Fruit fly (Drosophila melanogaster) whole organism, prepupa: Measurements from ENCODE around the gene bond.
A peak's percentile ranks its signal among the peaks of the same experiment; 100 is the strongest.

Source experiments
- Blimp-1 ChIP-seq: fragments of 200-800 bp; sonication (Bioruptor generic); optimal IDR thresholded peaks from 3 replicates; lab custom pipeline; 2017; ENCODE audit warnings: missing biosample characterization, missing genetic modification characterization, mild to moderate bottlenecking, moderate library complexity, missing genetic modification reagents
- CG10631 ChIP-seq: fragments of 200-800 bp; sonication (Bioruptor generic); optimal IDR thresholded peaks from 2 replicates; lab custom pipeline; 2016; ENCODE audit warnings: missing biosample characterization, missing genetic modification characterization
- CG11294 ChIP-seq: fragments of 200-800 bp; sonication (Bioruptor generic); IDR thresholded peaks from 2 replicates; pipeline ENCODE4 v1.3.6; 2022; ENCODE audit warnings: missing biosample characterization, missing genetic modification characterization
- CG11762 ChIP-seq: fragments of 200-800 bp; sonication (Bioruptor generic); optimal IDR thresholded peaks from 3 replicates; lab custom pipeline; 2016; ENCODE audit warnings: missing biosample characterization, missing genetic modification characterization; ENCODE audit not compliant: insufficient read depth
- CG11902 ChIP-seq: fragments of 200-800 bp; sonication (Bioruptor generic); optimal IDR thresholded peaks from 3 replicates; lab custom pipeline; 2016; ENCODE audit warnings: missing biosample characterization, missing genetic modification characterization
- CG15336 ChIP-seq: fragments of 200-800 bp; sonication (Bioruptor generic); IDR thresholded peaks from 2 replicates; pipeline ENCODE4 v1.3.6; 2022; ENCODE audit warnings: missing biosample characterization, missing genetic modification characterization
- CG16779 ChIP-seq: fragments of 200-800 bp; sonication (Bioruptor generic); optimal IDR thresholded peaks from 3 replicates; lab custom pipeline; 2017; ENCODE audit warnings: missing biosample characterization, mild to moderate bottlenecking, missing genetic modification characterization
- CG3032 ChIP-seq: fragments of 200-800 bp; optimal IDR thresholded peaks from 2 replicates; lab custom pipeline; 2019; ENCODE audit warnings: missing biosample characterization, mild to moderate bottlenecking, missing genetic modification characterization, moderate library complexity
- CG31627 ChIP-seq: fragments of 200-800 bp; sonication (Bioruptor generic); optimal IDR thresholded peaks from 3 replicates; lab custom pipeline; 2016; ENCODE audit warnings: missing biosample characterization, missing genetic modification characterization
- CG32006 ChIP-seq: fragments of 200-800 bp; sonication (Bioruptor generic); optimal IDR thresholded peaks from 3 replicates; lab custom pipeline; 2017; ENCODE audit warnings: missing biosample characterization, mild to moderate bottlenecking, missing genetic modification characterization
- CG34406 ChIP-seq: fragments of 200-800 bp; sonication (Bioruptor generic); optimal IDR thresholded peaks from 3 replicates; lab custom pipeline; 2016; ENCODE audit warnings: missing biosample characterization, missing genetic modification characterization
- CG3919 ChIP-seq: fragments of 200-800 bp; sonication (Bioruptor generic); optimal IDR thresholded peaks from 3 replicates; lab custom pipeline; 2016; ENCODE audit warnings: missing biosample characterization, missing genetic modification characterization
- CG4318 ChIP-seq: fragments of 200-800 bp; sonication (Bioruptor generic); optimal IDR thresholded peaks from 3 replicates; lab custom pipeline; 2017; ENCODE audit warnings: missing biosample characterization, mild to moderate bottlenecking, missing genetic modification characterization
- CG6163 ChIP-seq: fragments of 200-800 bp; sonication (Bioruptor generic); IDR thresholded peaks from 3 replicates; pipeline ENCODE4 v1.3.6; 2022; ENCODE audit warnings: missing biosample characterization, missing genetic modification characterization
- CG6276 ChIP-seq: fragments of 200-800 bp; sonication (Bioruptor generic); optimal IDR thresholded peaks from 2 replicates; lab custom pipeline; 2017; ENCODE audit warnings: missing biosample characterization, mild to moderate bottlenecking, missing genetic modification characterization
- CG6792 ChIP-seq: fragments of 200-800 bp; sonication (Bioruptor generic); optimal IDR thresholded peaks from 3 replicates; lab custom pipeline; 2016; ENCODE audit warnings: missing biosample characterization, missing genetic modification characterization
- CG6854 ChIP-seq: fragments of 200-800 bp; sonication (Bioruptor generic); optimal IDR thresholded peaks from 2 replicates; lab custom pipeline; 2017; ENCODE audit warnings: missing biosample characterization, mild to moderate bottlenecking, missing genetic modification characterization
- CG7368 ChIP-seq: fragments of 200-800 bp; sonication (Bioruptor generic); optimal IDR thresholded peaks from 3 replicates; lab custom pipeline; 2016; ENCODE audit warnings: missing biosample characterization, missing genetic modification characterization
- CG8319 ChIP-seq: fragments of 200-800 bp; sonication (Bioruptor generic); optimal IDR thresholded peaks from 3 replicates; lab custom pipeline; 2016; ENCODE audit warnings: missing biosample characterization, missing genetic modification characterization
- CG8632 ChIP-seq: fragments of 200-800 bp; sonication (Bioruptor generic); optimal IDR thresholded peaks from 3 replicates; lab custom pipeline; 2016; ENCODE audit warnings: missing biosample characterization, missing genetic modification characterization
- CG9139 ChIP-seq: fragments of 200-800 bp; sonication (Bioruptor generic); optimal IDR thresholded peaks from 3 replicates; lab custom pipeline; 2017; ENCODE audit warnings: missing biosample characterization, mild to moderate bottlenecking, missing genetic modification characterization
- Eip75B ChIP-seq: fragments of 200-800 bp; sonication (Bioruptor generic); optimal IDR thresholded peaks from 3 replicates; lab custom pipeline; 2016; ENCODE audit warnings: missing biosample characterization, missing genetic modification characterization
- Eip78C ChIP-seq: fragments of 200-800 bp; sonication (Bioruptor generic); peaks from one replicate; lab custom pipeline; 2016; ENCODE audit warnings: missing biosample characterization, missing genetic modification characterization
- Eip93F ChIP-seq: fragments of 200-800 bp; sonication (Bioruptor generic); optimal IDR thresholded peaks from 2 replicates; lab custom pipeline; 2016; ENCODE audit warnings: missing biosample characterization, mild to moderate bottlenecking, missing genetic modification characterization
- Ets21C ChIP-seq: fragments of 200-800 bp; sonication (Bioruptor generic); optimal IDR thresholded peaks from 3 replicates; lab custom pipeline; 2016; ENCODE audit warnings: missing biosample characterization, missing genetic modification characterization
- Ets96B ChIP-seq: fragments of 200-800 bp; optimal IDR thresholded peaks from 2 replicates; lab custom pipeline; 2019; ENCODE audit warnings: missing biosample characterization, mild to moderate bottlenecking, missing genetic modification characterization, moderate library complexity
- Gug ChIP-seq: fragments of 200-800 bp; sonication (Bioruptor generic); IDR thresholded peaks from 2 replicates; pipeline ENCODE4 v1.3.6; 2022; ENCODE audit warnings: missing biosample characterization, missing genetic modification characterization
- Hr38 ChIP-seq: sonication (Bioruptor generic); optimal IDR thresholded peaks from 2 replicates; lab custom pipeline; 2016; ENCODE audit warnings: missing biosample characterization, missing genetic modification characterization
- Hr39 ChIP-seq: fragments of 200-800 bp; sonication (Bioruptor generic); optimal IDR thresholded peaks from 2 replicates; lab custom pipeline; 2016; ENCODE audit warnings: missing biosample characterization, missing genetic modification characterization
- Hr4 ChIP-seq: fragments of 200-800 bp; sonication (Bioruptor generic); optimal IDR thresholded peaks from 3 replicates; lab custom pipeline; 2016; ENCODE audit warnings: missing biosample characterization, missing genetic modification characterization
- Lpt ChIP-seq: fragments of 200-800 bp; sonication (Bioruptor generic); optimal IDR thresholded peaks from 3 replicates; lab custom pipeline; 2016; ENCODE audit warnings: missing biosample characterization, missing genetic modification characterization
- OdsH ChIP-seq: fragments of 200-800 bp; sonication (Bioruptor generic); optimal IDR thresholded peaks from 3 replicates; lab custom pipeline; 2016; ENCODE audit warnings: missing biosample characterization, missing genetic modification characterization
- Smox ChIP-seq: fragments of 200-800 bp; sonication (Bioruptor generic); optimal IDR thresholded peaks from 3 replicates; lab custom pipeline; 2016; ENCODE audit warnings: missing biosample characterization, missing genetic modification characterization
- Sox102F ChIP-seq: fragments of 200-800 bp; sonication (Bioruptor generic); optimal IDR thresholded peaks from 2 replicates; lab custom pipeline; 2016; ENCODE audit warnings: missing biosample characterization, mild to moderate bottlenecking, missing genetic modification characterization
- Sox14 ChIP-seq: fragments of 200-800 bp; sonication (Bioruptor generic); optimal IDR thresholded peaks from 3 replicates; lab custom pipeline; 2016; ENCODE audit warnings: missing biosample characterization, missing genetic modification characterization
- Sox15 ChIP-seq: fragments of 200-800 bp; sonication (Bioruptor generic); optimal IDR thresholded peaks from 3 replicates; lab custom pipeline; 2016; ENCODE audit warnings: missing biosample characterization, missing genetic modification characterization
- achi ChIP-seq: fragments of 200-800 bp; sonication (Bioruptor generic); optimal IDR thresholded peaks from 3 replicates; lab custom pipeline; 2016; ENCODE audit warnings: missing biosample characterization, missing genetic modification characterization
- cyc ChIP-seq: fragments of 200-800 bp; sonication (Bioruptor generic); optimal IDR thresholded peaks from 3 replicates; lab custom pipeline; 2016; ENCODE audit warnings: missing biosample characterization, missing genetic modification characterization
- dac ChIP-seq: fragments of 200-800 bp; sonication (Bioruptor generic); optimal IDR thresholded peaks from 2 replicates; lab custom pipeline; 2017; ENCODE audit warnings: missing biosample characterization, mild to moderate bottlenecking, missing genetic modification characterization
- dsx ChIP-seq: fragments of 200-800 bp; optimal IDR thresholded peaks from 3 replicates; lab custom pipeline; 2019; ENCODE audit warnings: missing biosample characterization, mild to moderate bottlenecking, missing genetic modification characterization, moderate library complexity; ENCODE audit not compliant: poor library complexity, severe bottlenecking
- eg ChIP-seq: fragments of 200-800 bp; sonication (Bioruptor generic); IDR thresholded peaks from 3 replicates; pipeline ENCODE4 v1.3.6; 2022; ENCODE audit warnings: missing biosample characterization, missing genetic modification characterization
- esn ChIP-seq: fragments of 200-800 bp; sonication (Bioruptor generic); optimal IDR thresholded peaks from 2 replicates; lab custom pipeline; 2016; ENCODE audit warnings: missing biosample characterization, mild to moderate bottlenecking, missing genetic modification characterization, moderate library complexity
- fd85E ChIP-seq: fragments of 200-800 bp; sonication (Bioruptor generic); optimal IDR thresholded peaks from 3 replicates; lab custom pipeline; 2016; ENCODE audit warnings: missing biosample characterization, missing genetic modification characterization
- fkh ChIP-seq: fragments of 200-800 bp; sonication (Bioruptor generic); optimal IDR thresholded peaks from 3 replicates; lab custom pipeline; 2017; ENCODE audit warnings: missing biosample characterization, mild to moderate bottlenecking, missing genetic modification characterization, moderate library complexity
- lz ChIP-seq: fragments of 200-800 bp; sonication (Bioruptor generic); optimal IDR thresholded peaks from 3 replicates; lab custom pipeline; 2016; ENCODE audit warnings: missing biosample characterization, missing genetic modification characterization
- net ChIP-seq: fragments of 200-800 bp; sonication (Bioruptor generic); optimal IDR thresholded peaks from 3 replicates; lab custom pipeline; 2016; ENCODE audit warnings: missing biosample characterization, missing genetic modification characterization
- pdm3 ChIP-seq: fragments of 200-800 bp; sonication (Bioruptor generic); optimal IDR thresholded peaks from 3 replicates; lab custom pipeline; 2016; ENCODE audit warnings: missing biosample characterization, missing genetic modification characterization
- salr ChIP-seq, 2 experiments: fragments of 200-800 bp; sonication (Bioruptor generic); optimal IDR thresholded peaks; 3 replicates each; lab custom pipeline; 2016 to 2018; ENCODE audit warnings: missing biosample characterization in 2 of 2, missing genetic modification characterization in 2 of 2, mild to moderate bottlenecking in 1 of 2
- spab ChIP-seq: fragments of 200-800 bp; sonication (Bioruptor generic); optimal IDR thresholded peaks from 2 replicates; lab custom pipeline; 2017; ENCODE audit warnings: missing biosample characterization, mild to moderate bottlenecking, missing genetic modification characterization, missing genetic modification reagents
- ss ChIP-seq, 2 experiments: fragments of 200-800 bp; sonication (Bioruptor generic); optimal IDR thresholded peaks; 2 replicates in 1 of 2; 3 replicates in 1 of 2; lab custom pipeline; 2017 to 2018; ENCODE audit warnings: mild to moderate bottlenecking in 2 of 2, missing biosample characterization in 2 of 2, missing genetic modification characterization in 2 of 2, moderate library complexity in 1 of 2
- svp ChIP-seq: fragments of 200-800 bp; sonication (Bioruptor generic); peaks from one replicate; lab custom pipeline; 2016; ENCODE audit warnings: missing biosample characterization, missing genetic modification characterization
- vri ChIP-seq: fragments of 200-800 bp; sonication (Bioruptor generic); optimal IDR thresholded peaks from 3 replicates; lab custom pipeline; 2016; ENCODE audit warnings: missing biosample characterization, mild to moderate bottlenecking, missing genetic modification characterization

The bond gene

DNA sequence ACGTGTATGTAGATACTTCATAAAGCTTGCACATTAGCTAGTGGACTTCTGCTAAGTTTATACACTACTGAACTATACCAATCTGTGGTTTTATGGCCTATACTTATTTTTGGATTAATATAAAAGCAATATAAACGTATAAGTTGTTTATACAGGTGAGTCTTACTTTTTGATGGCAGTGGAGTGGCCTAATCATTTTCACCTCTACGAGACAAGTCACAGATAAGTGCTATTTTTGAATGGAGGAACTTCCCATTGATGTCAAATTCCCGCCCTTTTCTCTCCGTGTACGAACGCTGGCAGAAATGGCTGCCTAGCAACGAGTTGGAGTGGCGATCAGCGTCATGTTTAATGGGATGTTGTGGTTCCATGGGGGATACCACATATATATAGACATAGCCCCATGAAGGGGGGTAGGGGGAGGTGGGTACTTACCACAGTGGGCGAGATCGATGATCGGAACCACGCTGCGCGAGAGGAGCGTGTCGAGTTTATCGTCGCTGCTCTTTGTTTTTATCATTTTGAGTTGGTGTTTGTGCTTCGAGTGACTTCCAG, 24.1 kb upstream of the bond start:
- TF ChIP-seq CG3032 (tag; lab: Kevin White, UChicago) (no peak), net (GFP tag; lab: Kevin White, UChicago) (peak; percentile 10), Eip75B (GFP tag; lab: Kevin White, UChicago) (peak; percentile 56), lz (GFP tag; lab: Kevin White, UChicago) (peak; percentile 3), Smox (GFP tag; lab: Kevin White, UChicago) (peak; percentile 14), CG6854 (GFP tag; lab: Kevin White, UChicago) (no peak), Hr39 (peak; percentile 15), dac (GFP tag; lab: Kevin White, UChicago) (no peak), CG31627 (GFP tag; lab: Kevin White, UChicago) (no peak), Hr4 (GFP tag; lab: Kevin White, UChicago) (peak; percentile 45), eg (peak; percentile 69), fkh (GFP tag; lab: Kevin White, UChicago) (peak; percentile 28), CG11762 (GFP tag; lab: Kevin White, UChicago) (no peak), CG6163 (GFP tag; lab: Robert Waterston, UW) (peak; percentile 56; the same call in 1 of the 3 replicates), ss (GFP tag; optimal IDR thresholded peaks at IDR 0.05; lab: Kevin White, UChicago) (peak; percentile 35 to 61), Eip93F (no peak), CG32006 (GFP tag; lab: Kevin White, UChicago) (peak; percentile 67), CG34406 (GFP tag; lab: Kevin White, UChicago) (no peak), vri (GFP tag; lab: Kevin White, UChicago) (no peak), CG11902 (GFP tag; lab: Kevin White, UChicago) (no peak), Ets21C (no peak), spab (GFP tag; lab: Kevin White, UChicago) (peak; percentile 49), CG6276 (GFP tag; lab: Kevin White, UChicago) (peak; percentile 2), Sox102F (no peak), CG3919 (peak; percentile 30), CG4318 (peak; percentile 35), CG16779 (no peak), Sox15 (GFP tag; lab: Kevin White, UChicago) (peak; percentile 13), cyc (GFP tag; lab: Kevin White, UChicago) (no peak), OdsH (peak; percentile 28), CG8632 (GFP tag; lab: Kevin White, UChicago) (no peak), Gug (GFP tag; lab: Robert Waterston, UW) (peak; percentile 29; the same call in 1 of the 2 replicates), pdm3 (GFP tag; lab: Kevin White, UChicago) (peak; percentile 48), CG8319 (no peak), Hr38 (GFP tag; lab: Kevin White, UChicago) (no peak), dsx (GFP tag; lab: Kevin White, UChicago) (no peak), Sox14 (GFP tag; lab: Kevin White, UChicago) (peak; percentile 17), fd85E (no peak), Lpt (GFP tag; lab: Kevin White, UChicago) (no peak), Blimp-1 (GFP tag; lab: Kevin White, UChicago) (no peak), Eip78C (peak; percentile 91), CG6792 (GFP tag; lab: Kevin White, UChicago) (peak; percentile 23), salr (GFP tag; optimal IDR thresholded peaks at IDR 0.05; lab: Kevin White, UChicago) (peak in 1 of 2 experiments; percentile 63), CG11294 (GFP tag; lab: Robert Waterston, UW) (no peak), esn (peak; percentile 38), svp (peak; percentile 67), CG7368 (GFP tag; lab: Kevin White, UChicago) (no peak), Ets96B (peak; percentile 23), CG15336 (GFP tag; lab: Robert Waterston, UW) (no peak), CG10631 (GFP tag; lab: Kevin White, UChicago) (peak; percentile 52), achi (GFP tag; lab: Kevin White, UChicago) (peak; percentile 41), CG9139 (GFP tag; lab: Kevin White, UChicago) (peak; percentile 30)
